Fruit fly (Drosophila melanogaster) whole organism: Measurements from ENCODE around the gene Rad17.

ENCODE experiments used
- CG8478 ChIP-seq: fragments of >200 bp; optimal IDR thresholded peaks from 2 replicates; lab custom pipeline; 2018; ENCODE audit warnings: inconsistent platforms
- Dll ChIP-seq: fragments of >200 bp; optimal IDR thresholded peaks from 2 replicates; lab custom pipeline; 2017
- EcR ChIP-seq, 2 experiments: fragments of >200 bp; optimal IDR thresholded peaks; 2 replicates each; lab custom pipeline; 2017; ENCODE audit warnings: missing biosample characterization in 2 of 2, missing genetic modification characterization in 2 of 2, missing genetic modification reagents in 2 of 2
- pan ChIP-seq: fragments of >200 bp; optimal IDR thresholded peaks from 2 replicates; lab custom pipeline; 2017
- psq ChIP-seq: fragments of >200 bp; optimal IDR thresholded peaks from 2 replicates; lab custom pipeline; 2017
- usp ChIP-seq: fragments of >200 bp; optimal IDR thresholded peaks from 2 replicates; lab custom pipeline; 2017; ENCODE audit warnings: missing biosample characterization, missing genetic modification characterization, mixed read lengths

The Rad17 gene

DNA sequence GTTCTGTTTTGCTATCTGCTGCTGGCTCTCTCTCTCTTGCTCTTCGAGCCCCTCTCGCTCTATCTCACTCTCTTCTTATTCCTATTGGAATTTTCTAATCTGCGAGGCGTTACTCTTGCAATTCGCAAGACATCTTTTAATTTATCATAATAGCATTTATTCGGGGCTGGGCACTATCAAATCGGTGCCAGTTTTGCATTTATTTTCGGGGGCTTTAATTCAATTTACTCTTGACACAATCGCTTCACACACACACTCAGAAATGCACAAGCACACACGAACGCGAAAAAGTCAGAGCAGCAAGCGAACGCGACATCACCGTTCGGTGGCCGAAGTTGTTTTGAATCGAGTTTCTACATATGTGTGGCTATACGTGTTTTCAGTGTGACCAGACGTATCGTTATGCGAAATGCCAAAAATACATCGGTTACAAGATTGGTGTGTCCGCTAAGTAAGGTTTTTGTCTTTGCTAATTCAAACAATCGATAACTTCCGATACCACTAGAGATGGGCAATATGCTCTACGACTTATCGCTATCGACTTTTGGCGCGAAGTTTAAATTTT, 34.0 kb upstream of the Rad17 start, which contains the start of gene Meltrin:
Gene Meltrin (minus strand): TSS at position 344 of the 565 bp plus-strand sequence.
- no peak for TF ChIP-seq CG8478 (lab: Kevin White, UChicago)
- no peak for TF ChIP-seq usp
- TF ChIP-seq Dll (lab: Kevin White, UChicago), result no peak
- no peak for TF ChIP-seq psq
- TF ChIP-seq pan (lab: Kevin White, UChicago), result no peak
- TF ChIP-seq EcR (GFP tag; optimal IDR thresholded peaks at IDR 0.05; lab: Kevin White, UChicago), result no peak

DNA sequence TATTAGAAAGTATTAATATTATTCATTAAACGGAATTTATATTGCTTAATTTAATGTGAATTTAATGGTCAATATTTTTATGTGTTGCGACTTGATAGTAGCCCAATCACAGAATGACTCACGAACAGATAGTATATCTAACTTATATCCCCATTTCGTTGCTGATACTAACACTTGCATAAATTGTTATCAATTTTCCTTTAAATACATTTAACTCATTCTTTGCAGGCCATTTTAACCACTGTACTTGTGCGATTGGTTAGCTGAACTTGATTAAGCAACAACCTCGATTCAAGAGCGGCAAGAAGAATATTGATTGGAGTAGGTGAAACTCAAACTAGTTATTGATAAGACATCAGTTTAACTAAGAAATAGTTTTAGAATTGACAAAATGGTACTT, 32.7 kb upstream of the Rad17 start:
- no peak for TF ChIP-seq EcR (GFP tag; optimal IDR thresholded peaks at IDR 0.05; lab: Kevin White, UChicago)
- no peak for TF ChIP-seq CG8478 (lab: Kevin White, UChicago)
- no peak for TF ChIP-seq usp
- no peak for TF ChIP-seq Dll (lab: Kevin White, UChicago)
- no peak for TF ChIP-seq psq
- TF ChIP-seq pan (lab: Kevin White, UChicago), result no peak

DNA sequence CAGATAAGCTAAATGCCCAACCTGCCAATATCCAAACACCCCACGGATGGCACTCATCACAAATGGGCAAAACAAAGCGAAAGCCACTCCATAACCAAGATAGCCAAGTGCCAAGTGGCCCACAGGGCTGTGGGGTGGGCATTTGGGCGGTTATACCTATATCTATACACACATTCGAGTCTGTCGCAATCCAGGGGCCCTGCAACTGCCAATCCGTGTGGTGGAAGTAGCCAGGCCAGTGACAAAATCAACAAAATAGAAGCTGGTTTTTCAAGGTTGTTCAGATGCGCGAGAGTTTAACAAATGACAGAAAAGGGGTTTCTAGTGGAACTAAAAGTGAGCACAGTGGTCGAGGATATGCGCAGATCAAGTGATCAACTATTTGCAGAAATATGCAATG, 32.1 kb upstream of the Rad17 start:
- TF ChIP-seq EcR (GFP tag; optimal IDR thresholded peaks at IDR 0.05; lab: Kevin White, UChicago) (no peak), usp (no peak), pan (lab: Kevin White, UChicago) (no peak), CG8478 (lab: Kevin White, UChicago) (no peak), psq (no peak), Dll (lab: Kevin White, UChicago) (no peak)

DNA sequence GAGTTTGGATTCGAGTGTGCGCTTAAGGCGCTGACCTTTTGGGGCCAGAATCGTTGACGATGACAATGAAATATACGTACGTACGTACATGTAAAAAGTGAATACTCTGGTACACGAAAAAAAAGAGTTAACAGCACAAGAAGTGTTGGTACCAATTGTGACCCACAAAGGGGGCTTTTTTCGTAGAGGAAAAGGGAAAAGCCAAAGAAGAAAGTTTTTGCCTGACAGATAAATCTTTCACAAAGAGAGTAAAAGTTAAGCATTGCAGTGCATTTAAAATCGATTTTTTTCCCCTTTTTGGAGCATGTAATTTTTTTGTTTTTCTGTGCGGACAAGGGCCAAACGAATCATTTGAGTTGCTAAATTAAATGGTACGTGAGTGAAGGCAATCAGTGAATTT, 31.6 kb upstream of the Rad17 start:
- TF ChIP-seq Dll (lab: Kevin White, UChicago) (no peak), usp (no peak), psq (no peak), pan (lab: Kevin White, UChicago) (no peak), EcR (GFP tag; optimal IDR thresholded peaks at IDR 0.05; lab: Kevin White, UChicago) (no peak), CG8478 (lab: Kevin White, UChicago) (no peak)

DNA sequence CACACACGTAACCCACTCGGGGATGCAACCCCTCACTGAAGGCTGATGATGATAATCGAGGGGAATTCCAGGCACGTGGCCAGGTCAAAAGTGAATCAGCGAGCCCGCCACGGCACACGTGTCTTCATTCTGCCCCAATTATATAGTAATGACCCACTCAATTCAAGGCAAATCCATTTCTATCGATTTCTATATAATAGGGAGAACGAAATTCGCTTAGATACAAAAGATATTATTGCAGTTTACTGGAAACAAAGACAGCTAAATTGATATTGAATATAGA, 29.9 kb upstream of the Rad17 start:
- TF ChIP-seq pan (lab: Kevin White, UChicago), result no peak

DNA sequence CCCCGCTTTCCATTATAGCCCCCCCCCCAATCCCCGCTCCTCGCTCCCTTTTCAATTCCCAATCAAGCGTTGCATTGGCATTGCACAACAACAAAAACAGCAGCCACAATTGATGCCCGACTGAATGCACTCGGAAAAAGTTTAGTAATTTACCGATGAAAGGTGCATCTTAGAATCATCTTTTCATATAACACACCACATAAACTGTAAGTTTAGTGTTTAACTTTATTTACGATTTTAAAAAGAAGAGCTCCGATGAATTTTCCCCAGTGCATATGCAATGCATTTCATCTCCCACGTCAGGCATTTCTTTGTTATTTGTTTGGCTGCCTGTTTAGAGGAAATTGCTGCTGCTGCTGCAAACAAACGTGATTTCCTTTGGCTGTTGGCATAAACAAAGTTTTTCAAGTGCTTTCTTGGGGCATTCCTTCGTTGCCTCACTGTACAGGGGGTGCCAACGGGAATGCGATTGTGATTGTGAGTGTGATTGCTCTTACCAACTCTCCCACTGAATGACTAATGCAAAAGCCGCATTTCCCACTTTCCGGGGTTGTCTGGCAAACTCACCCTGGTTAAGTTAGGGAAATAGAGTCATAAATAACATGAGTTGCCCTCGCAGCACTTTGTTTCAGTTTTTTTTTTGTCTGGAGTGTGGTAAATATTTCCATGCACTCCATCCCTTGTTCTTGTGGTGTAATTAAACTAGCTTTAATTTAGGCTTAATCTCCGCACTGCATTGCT, 29.4 kb upstream of the Rad17 start:
- TF ChIP-seq EcR (GFP tag; optimal IDR thresholded peaks at IDR 0.05; lab: Kevin White, UChicago), result no peak
- TF ChIP-seq Dll (lab: Kevin White, UChicago), result no peak
- no peak for TF ChIP-seq pan (lab: Kevin White, UChicago)
- TF ChIP-seq usp, result no peak
- TF ChIP-seq CG8478 (lab: Kevin White, UChicago), result no peak
- no peak for TF ChIP-seq psq

DNA sequence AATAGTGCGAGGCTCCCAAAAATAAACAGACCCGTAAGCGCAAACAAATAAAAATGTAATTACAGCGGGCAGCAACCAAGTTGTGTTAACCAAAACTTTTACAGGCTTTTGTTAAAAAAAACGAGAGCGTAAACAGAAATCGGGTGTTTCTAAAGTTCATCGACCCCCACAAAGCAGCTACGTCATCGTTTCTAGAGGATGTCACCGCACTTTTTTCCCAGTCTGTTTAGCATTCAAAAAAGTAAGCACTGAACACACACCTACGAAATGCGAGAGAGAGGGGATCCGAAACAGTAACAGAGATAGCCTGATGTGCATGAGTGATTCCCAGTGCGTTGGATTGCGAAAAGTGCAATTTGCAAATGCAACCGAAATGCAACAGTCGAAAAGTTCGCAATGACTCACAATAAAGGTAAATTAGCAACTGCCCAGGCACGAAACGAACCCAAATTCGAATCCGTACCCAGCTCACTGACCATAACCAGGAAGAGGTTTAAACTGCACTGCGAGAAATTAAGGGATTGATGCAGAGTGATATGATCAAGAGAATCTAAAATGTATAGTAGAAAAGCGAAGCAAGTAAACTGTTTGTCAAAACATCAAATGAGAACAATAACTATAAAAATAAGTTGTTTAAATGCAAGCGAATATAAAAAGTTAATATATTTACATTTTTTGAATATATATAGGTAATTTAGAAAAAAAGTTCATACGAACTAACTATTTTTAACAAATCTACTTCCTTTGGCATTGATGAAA, 28.2 kb upstream of the Rad17 start:
- TF ChIP-seq EcR (GFP tag; optimal IDR thresholded peaks at IDR 0.05; lab: Kevin White, UChicago) (peak; percentile 48), psq (no peak)

DNA sequence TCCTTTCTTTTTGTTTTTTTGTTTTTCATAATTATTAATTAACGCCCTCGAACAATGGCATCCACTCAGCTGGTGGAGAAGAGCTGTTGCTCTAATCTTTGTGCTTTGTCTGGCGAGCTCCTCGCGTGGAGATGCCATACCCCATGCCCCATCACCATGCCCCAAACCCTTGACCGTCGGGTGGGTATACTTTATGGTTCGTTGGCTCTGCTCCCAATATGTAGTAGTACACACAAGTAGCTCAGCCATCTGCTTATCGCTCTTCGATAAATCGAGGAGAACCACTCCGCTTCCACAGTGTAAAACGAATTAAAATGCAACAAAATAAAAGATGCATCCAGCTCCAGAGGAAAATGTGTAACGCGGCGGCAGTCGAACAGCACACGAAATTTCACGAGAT, 27.1 kb upstream of the Rad17 start:
- no peak for TF ChIP-seq Dll (lab: Kevin White, UChicago)
- peak in 1 of 2 experiments; percentile 9 for TF ChIP-seq EcR (GFP tag; optimal IDR thresholded peaks at IDR 0.05; lab: Kevin White, UChicago)

DNA sequence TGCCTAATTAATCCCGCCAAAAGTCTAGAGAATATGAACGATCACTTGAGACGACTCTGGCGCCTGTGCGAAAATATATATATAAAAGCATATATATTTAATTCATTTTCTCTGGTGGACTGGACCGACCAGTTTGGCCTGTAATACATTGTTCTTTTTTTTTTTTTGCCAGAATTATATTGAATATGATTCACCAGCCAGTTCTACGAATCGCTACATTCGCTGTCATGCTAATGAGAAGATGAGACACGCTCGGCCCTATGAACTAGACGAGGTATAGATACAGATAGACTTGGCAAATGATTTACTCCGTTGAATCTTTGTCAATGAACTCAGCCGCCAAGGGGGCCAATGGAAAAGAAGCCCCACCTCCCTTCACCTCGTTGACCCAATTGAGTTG, 24.3 kb upstream of the Rad17 start:
- TF ChIP-seq EcR (GFP tag; optimal IDR thresholded peaks at IDR 0.05; lab: Kevin White, UChicago) (no peak), CG8478 (lab: Kevin White, UChicago) (no peak)

DNA sequence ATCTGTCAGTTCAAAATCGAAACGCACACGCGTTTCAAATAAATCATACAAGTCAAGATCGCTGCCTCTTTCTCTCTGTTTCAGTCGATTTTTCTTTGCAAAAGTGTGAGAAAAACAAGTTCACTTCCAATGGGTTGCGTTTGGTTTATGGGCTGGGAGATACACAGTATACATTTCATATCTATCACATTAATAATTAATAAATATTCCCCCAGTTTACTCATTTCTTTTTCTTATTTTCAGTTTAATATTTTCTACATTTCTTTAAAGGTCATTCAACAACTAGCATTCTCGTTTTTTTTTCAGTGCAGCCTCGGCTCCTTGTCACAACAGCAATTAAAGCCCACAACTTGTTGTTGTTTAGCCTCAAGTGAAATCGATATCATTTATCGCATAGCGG, 20.9 kb upstream of the Rad17 start:
- TF ChIP-seq usp (no peak), pan (lab: Kevin White, UChicago) (no peak), psq (no peak), CG8478 (lab: Kevin White, UChicago) (no peak), EcR (GFP tag; optimal IDR thresholded peaks at IDR 0.05; lab: Kevin White, UChicago) (no peak), Dll (lab: Kevin White, UChicago) (no peak)

DNA sequence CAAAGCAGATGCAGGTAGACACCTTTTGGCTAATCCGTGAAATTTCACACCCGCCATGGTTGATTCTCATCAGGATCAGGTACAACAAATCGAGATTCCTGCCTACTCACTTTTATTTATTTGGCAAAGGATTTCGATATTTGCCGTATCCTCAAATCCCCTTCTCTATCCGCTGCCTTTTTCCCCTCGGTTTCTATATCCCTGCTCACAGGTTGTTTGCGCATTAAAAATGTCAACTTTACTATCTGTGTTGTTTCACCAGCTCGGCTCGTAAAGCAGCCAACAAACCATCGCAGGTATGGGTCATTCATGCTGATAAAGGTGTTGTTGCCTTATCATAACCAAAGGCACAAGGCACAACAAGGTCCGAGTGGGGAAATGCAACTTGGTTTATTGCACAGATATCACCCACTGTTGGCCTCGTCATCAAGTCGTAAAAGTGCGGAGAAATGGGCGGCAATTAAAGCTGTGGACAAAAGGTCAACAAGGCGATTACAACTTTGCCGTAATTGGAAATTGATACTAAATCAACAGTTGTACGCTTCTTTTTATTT, 17.2 kb upstream of the Rad17 start:
- no peak for TF ChIP-seq CG8478 (lab: Kevin White, UChicago)
- TF ChIP-seq usp, result no peak
- no peak for TF ChIP-seq Dll (lab: Kevin White, UChicago)
- TF ChIP-seq psq, result no peak
- TF ChIP-seq EcR (GFP tag; optimal IDR thresholded peaks at IDR 0.05; lab: Kevin White, UChicago), result no peak
- no peak for TF ChIP-seq pan (lab: Kevin White, UChicago)

DNA sequence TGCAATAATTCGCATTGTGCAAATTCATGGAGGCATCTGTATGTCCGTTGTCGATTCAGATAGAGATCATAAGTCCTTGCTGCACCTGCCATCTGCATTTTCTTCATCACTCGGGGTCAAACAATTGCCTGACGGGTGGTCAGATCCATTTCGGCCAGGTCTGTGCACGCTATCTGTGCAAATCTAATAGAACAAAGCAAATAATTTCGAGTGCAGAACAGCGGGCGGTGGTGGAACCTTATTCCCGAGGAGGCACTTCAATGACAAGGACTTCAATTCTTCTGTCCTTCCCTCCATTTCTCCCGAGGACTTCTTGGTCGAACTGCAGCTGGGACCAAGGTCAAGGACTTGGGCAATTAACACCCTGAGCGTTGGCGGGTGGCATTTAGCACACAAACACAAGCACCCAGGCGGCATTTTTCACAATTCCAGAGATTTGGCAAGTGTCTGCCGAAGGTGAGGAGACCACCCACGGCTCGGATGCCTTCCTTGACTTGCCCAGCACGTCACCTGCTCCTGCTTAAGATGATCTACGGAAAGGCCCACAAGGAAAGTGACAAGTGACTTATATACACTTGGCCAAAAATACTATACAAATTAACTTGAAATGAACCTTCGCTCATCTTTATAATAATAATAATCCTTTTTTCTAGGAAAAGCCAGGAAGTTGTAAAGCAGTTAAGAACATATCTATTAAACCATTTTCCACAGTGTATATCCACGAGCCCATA, 16.5 kb upstream of the Rad17 start:
- no peak for TF ChIP-seq pan (lab: Kevin White, UChicago)
- no peak for TF ChIP-seq psq
- TF ChIP-seq usp, result no peak
- TF ChIP-seq EcR (GFP tag; optimal IDR thresholded peaks at IDR 0.05; lab: Kevin White, UChicago), result no peak
- TF ChIP-seq Dll (lab: Kevin White, UChicago), result no peak
- no peak for TF ChIP-seq CG8478 (lab: Kevin White, UChicago)
